Worm (Caenorhabditis elegans) whole organism, midembryonic: Measurements from ENCODE around the gene K09C6.9.
"Not testable (repeated sequence)": the region's sequence is repeated elsewhere in the genome, so short reads cannot be mapped to it uniquely, and the experiment has no call there.

ENCODE experiments used
- T22C8.4 ChIP-seq: fragments of 200-800 bp; sonication (Bioruptor generic); IDR thresholded peaks from 2 replicates; pipeline ENCODE4 v1.3.6; 2022; ENCODE audit warnings: missing genetic modification characterization, missing compliant biosample characterization
- cog-1 ChIP-seq: sonication (generic microtip); optimal IDR thresholded peaks from 2 replicates; lab custom pipeline; 2016; ENCODE audit warnings: missing genetic modification characterization, missing compliant biosample characterization
- flt-1 ChIP-seq: fragments of 200-800 bp; sonication (Bioruptor generic); IDR thresholded peaks from 2 replicates; pipeline ENCODE4 v1.3.6; 2022; ENCODE audit warnings: missing genetic modification characterization, missing compliant biosample characterization
- klf-2 ChIP-seq: fragments of 200-800 bp; sonication (Bioruptor generic); conservative IDR thresholded peaks from 2 replicates; pipeline ENCODE4 v1.3.6; 2022; ENCODE audit warnings: missing genetic modification reagents, missing genetic modification characterization, missing compliant biosample characterization
- med-1 ChIP-seq: sonication (generic microtip); optimal IDR thresholded peaks from 2 replicates; lab custom pipeline; 2017; ENCODE audit warnings: missing genetic modification characterization, mild to moderate bottlenecking, missing compliant biosample characterization, antibody characterized with exemption, missing genetic modification reagents; ENCODE audit not compliant: insufficient read depth
- ref-1 ChIP-seq: fragments of 200-800 bp; sonication (Bioruptor generic); conservative IDR thresholded peaks from 2 replicates; pipeline ENCODE4 v1.3.6; 2022; ENCODE audit warnings: missing genetic modification reagents, missing genetic modification characterization, missing compliant biosample characterization
- tab-1 ChIP-seq: fragments of 200-800 bp; sonication (Bioruptor generic); IDR thresholded peaks from 2 replicates; pipeline ENCODE4 v1.3.6; 2022; ENCODE audit warnings: missing genetic modification characterization, missing compliant biosample characterization
- ztf-23 ChIP-seq: fragments of 200-800 bp; sonication (Bioruptor generic); IDR thresholded peaks from 2 replicates; pipeline ENCODE4 v1.3.6; 2022; ENCODE audit warnings: missing genetic modification reagents, missing genetic modification characterization, missing compliant biosample characterization
- ztf-29 ChIP-seq: fragments of 200-800 bp; sonication (Bioruptor generic); IDR thresholded peaks from 2 replicates; pipeline ENCODE4 v1.3.6; 2022; ENCODE audit warnings: missing genetic modification reagents, missing genetic modification characterization, missing compliant biosample characterization

The K09C6.9 gene

DNA sequence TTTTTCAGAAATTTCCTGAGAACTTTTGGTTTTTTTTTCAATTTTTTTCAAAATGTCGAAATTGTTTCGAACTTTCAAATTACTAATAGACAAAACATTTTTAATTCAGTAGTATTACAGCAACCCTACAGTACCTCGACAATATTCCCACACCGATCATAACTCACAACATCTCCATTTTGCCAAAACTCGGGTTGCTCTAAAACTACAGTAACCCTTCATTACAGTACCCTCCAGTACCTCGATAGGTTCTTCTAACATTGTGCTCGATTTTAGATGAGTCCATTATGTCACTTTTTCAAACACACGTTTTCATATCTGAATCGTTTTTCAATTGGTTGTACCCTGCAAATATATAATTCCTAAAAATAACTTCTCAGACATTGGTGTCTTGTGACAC lies 5.8 kb downstream of the K09C6.9 start:
- TF ChIP-seq tab-1 (GFP tag; lab: Robert Waterston, UW) (no peak), ref-1 (GFP tag; lab: Robert Waterston, UW) (no peak), ztf-23 (no peak), klf-2 (GFP tag; lab: Robert Waterston, UW) (no peak), cog-1 (tag; lab: Kevin White, UChicago) (no peak), flt-1 (GFP tag; lab: Robert Waterston, UW) (no peak)

DNA sequence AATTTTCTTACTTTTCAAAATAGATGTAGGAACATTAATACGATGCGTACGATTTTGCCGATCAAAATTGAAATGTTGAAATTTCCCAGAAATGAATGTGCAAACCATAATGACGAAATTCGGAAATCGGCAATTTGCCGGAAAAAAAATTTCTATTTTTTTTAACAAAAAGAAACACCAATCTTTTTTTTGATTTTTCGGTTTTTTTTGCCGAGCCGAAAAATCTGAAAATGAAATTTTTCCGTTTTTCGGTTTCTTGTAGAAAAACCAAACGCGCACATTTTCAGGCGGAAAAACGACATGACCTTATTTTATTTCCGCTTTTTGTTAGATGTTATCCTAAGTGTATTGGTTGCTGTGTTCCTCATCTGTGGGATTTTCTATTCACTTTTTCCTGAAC lies 7.3 kb downstream of the K09C6.9 start, which contains the start of gene srbc-13:
TSS of gene srbc-13 (plus strand) at position 301 of the 400 bp plus-strand sequence.
- TF ChIP-seq klf-2 (GFP tag; lab: Robert Waterston, UW): no peak
- TF ChIP-seq T22C8.4 (GFP tag; lab: Robert Waterston, UW): no peak
- TF ChIP-seq ref-1 (GFP tag; lab: Robert Waterston, UW): no peak
- TF ChIP-seq ztf-23: no peak
- TF ChIP-seq med-1: no peak
- no peak for TF ChIP-seq flt-1 (GFP tag; lab: Robert Waterston, UW)
- no peak for TF ChIP-seq cog-1 (tag; lab: Kevin White, UChicago)
- TF ChIP-seq tab-1 (GFP tag; lab: Robert Waterston, UW): no peak
- no peak for TF ChIP-seq ztf-29 (GFP tag; lab: Robert Waterston, UW)

DNA sequence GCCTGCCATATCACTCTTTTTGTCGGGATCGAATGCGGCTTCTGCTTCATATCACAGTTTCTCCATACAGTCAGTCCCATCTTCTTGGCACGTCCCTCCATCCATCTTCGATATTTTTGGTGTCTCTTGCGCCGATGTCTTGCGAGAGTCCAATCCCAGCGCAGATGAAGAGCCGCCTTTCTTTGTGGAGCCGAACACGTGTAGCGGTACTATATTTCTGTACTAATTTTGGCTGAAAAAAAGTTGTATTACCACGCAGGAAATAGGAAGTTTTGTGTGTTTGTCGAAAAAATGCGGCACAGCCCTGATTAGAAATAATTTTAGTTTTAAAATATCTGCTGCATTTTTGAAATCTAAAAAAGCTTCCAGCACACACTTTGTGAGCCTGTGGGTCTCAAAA lies 11.7 kb downstream of the K09C6.9 start, which contains the start of gene K09C6.8:
TSS of gene K09C6.8 (minus strand) at position 101 of the 400 bp plus-strand sequence.
- not testable (repeated sequence) for TF ChIP-seq tab-1, klf-2, flt-1 (GFP tag; lab: Robert Waterston, UW)

DNA sequence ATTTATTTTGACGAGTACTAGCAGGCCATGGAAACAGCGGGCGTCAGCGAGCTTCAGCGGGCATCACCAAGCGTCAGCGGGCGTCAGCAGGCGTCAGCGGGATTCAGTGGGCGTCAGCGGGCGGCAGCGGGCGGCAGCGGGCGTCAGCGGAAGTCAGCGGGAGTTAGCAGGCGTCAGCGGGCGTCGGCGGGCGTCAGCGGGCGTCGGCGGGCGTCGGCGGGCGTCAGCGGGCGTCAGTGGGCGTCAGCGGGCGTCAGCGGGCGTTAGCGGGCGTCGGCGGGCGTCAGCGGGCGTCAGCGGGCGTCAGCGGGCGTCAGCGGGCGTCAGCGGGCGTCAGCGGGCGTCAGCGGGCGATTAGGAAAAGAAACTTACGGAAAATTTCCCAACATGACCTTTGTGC lies 12.3 kb downstream of the K09C6.9 start:
- TF ChIP-seq med-1 (no peak), ztf-29 (GFP tag; lab: Robert Waterston, UW) (no peak), T22C8.4 (GFP tag; lab: Robert Waterston, UW) (no peak), tab-1 (GFP tag; lab: Robert Waterston, UW) (no peak), ztf-23 (no peak), ref-1 (GFP tag; lab: Robert Waterston, UW) (no peak), flt-1 (GFP tag; lab: Robert Waterston, UW) (no peak), cog-1 (tag; lab: Kevin White, UChicago) (no peak)

DNA sequence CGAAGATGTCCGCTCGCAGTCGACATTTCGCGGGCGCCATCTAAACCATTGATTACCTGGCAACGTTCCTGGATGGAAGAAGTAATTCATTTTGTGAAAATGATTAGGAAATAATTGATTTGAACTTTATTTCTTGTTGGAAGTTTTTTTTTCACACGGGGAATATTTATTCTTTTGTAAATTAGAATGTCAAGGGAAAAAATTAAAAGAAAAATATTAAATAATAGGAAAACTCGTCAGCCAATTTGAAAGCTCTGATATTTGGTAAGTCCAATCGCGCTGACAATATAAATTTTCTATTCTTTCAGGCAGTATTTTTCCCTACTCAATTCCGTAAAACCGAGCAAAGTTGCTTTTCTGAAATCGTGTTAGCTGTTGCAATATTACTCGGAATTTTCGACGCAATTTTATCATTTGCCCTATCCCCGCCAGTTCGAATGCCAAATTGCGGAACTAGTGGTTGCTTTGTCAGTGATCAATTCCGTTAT lies 15.8 kb downstream of the K09C6.9 start, which contains the start of the genes K09C6.7 and K09C6.10:
TSS of gene K09C6.7 (minus strand) at position 101 of the 488 bp plus-strand sequence.
TSS of gene K09C6.10 (plus strand) at position 438 of the 488 bp plus-strand sequence.
- not testable (repeated sequence) for TF ChIP-seq klf-2, ztf-29, tab-1 (GFP tag; lab: Robert Waterston, UW)

DNA sequence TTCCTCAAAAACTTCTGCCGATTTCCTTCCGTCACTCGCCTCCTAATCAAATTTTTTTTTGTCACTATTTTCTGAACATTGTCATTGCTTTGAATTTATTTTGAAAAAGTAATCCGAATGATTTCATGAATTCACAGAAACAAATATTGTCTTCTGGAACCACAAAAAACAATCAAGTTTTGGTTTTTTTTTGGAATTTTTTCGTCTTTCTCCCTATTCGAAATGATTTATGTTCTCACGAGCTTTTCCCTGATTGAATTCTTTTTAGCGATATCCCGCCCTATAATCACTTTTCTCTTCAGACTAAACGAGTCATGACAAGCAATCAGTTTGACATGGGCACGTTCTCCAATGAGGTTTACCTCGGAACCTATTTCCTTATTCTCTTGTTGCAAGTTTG lies 21.5 kb downstream of the K09C6.9 start, which contains the start of gene F41H8.1:
TSS of gene F41H8.1 (plus strand) at position 301 of the 400 bp plus-strand sequence.
- TF ChIP-seq T22C8.4 (GFP tag; lab: Robert Waterston, UW) (no peak), med-1 (no peak), tab-1 (GFP tag; lab: Robert Waterston, UW) (no peak), flt-1 (GFP tag; lab: Robert Waterston, UW) (no peak), ztf-29 (GFP tag; lab: Robert Waterston, UW) (no peak), cog-1 (tag; lab: Kevin White, UChicago) (no peak), klf-2 (GFP tag; lab: Robert Waterston, UW) (no peak), ztf-23 (no peak), ref-1 (GFP tag; lab: Robert Waterston, UW) (no peak)

DNA sequence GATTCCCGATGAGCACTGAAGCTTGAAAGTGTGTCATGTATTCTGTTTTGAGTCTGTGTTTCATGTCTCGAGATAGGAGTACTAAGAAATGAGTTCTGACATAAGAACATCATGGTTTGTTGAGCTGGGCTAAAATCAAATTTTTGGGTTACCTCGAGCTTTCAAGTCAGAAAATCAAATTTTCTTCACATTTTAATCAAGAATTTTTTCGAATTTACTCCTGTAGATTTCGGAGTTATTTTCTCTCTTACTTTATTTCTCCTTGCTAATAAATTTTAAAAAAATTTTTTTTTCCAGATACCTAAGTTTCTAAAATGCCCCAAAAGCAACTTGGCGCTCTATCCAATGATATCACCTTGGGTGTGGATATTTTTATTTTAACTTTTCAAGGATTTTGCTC lies 28.8 kb downstream of the K09C6.9 start, which contains the start of gene F41H8.2:
TSS of gene F41H8.2 (plus strand) at position 301 of the 400 bp plus-strand sequence.
- no peak for TF ChIP-seq med-1
- no peak for TF ChIP-seq T22C8.4 (GFP tag; lab: Robert Waterston, UW)
- no peak for TF ChIP-seq ref-1 (GFP tag; lab: Robert Waterston, UW)
- no peak for TF ChIP-seq tab-1 (GFP tag; lab: Robert Waterston, UW)
- no peak for TF ChIP-seq ztf-29 (GFP tag; lab: Robert Waterston, UW)
- no peak for TF ChIP-seq cog-1 (tag; lab: Kevin White, UChicago)
- TF ChIP-seq flt-1 (GFP tag; lab: Robert Waterston, UW): no peak
- no peak for TF ChIP-seq klf-2 (GFP tag; lab: Robert Waterston, UW)
- TF ChIP-seq ztf-23: no peak

DNA sequence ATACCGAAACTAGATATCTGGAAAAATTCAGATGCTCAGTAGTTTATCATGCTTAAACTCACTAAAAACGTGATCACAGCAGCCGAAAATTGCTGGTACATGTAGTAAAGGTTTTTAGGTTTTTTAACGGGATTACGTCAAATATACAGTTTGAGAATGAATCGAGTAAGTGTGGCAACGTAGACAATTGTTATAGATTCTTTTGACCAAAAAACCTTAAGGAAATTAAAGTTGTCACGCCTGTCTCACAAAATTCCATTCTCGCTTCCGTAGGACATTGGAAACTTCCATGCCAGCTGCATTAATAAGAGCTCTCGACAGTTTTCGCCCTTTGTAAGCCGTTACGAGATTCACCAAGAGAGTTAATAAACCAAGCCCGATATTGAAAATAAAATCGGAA lies 31.9 kb downstream of the K09C6.9 start, which contains the start of gene srx-31:
TSS of gene srx-31 (minus strand) at position 101 of the 400 bp plus-strand sequence.
- TF ChIP-seq ztf-23; ref-1 (GFP tag; lab: Robert Waterston, UW); cog-1 (tag; lab: Kevin White, UChicago): not testable (repeated sequence)

DNA sequence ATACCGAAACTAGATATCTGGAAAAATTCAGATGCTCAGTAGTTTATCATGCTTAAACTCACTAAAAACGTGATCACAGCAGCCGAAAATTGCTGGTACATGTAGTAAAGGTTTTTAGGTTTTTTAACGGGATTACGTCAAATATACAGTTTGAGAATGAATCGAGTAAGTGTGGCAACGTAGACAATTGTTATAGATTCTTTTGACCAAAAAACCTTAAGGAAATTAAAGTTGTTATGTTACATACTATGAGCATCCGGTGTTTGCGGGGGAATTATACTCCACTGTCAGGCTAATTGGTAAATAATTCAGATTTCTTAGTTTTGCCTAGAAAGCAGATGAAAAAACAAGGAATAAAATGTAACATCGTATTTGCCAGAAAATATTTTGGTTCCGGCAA lies 34.2 kb downstream of the K09C6.9 start, which contains the start of gene srx-32:
TSS of gene srx-32 (minus strand) at position 101 of the 400 bp plus-strand sequence.
- TF ChIP-seq ref-1 (GFP tag; lab: Robert Waterston, UW); ztf-29 (GFP tag; lab: Robert Waterston, UW); med-1: not testable (repeated sequence)

DNA sequence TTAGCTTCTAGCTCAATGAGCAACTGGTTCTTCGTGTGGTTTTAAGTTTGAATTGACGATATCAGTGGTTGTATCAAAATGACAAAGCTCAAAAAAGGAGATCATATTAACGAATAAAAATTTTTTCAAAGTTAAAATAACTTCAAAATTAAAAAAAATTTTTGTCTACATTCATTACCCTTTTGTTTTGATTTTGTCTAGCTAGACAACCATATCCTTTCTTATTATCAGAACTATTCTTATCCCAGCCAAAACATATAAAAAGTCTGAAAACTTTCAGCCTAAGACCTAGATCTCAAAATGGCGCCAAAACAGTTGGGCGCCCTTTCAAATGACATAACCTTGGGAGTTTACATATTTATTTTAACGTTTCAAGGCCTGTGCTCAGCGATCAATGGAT lies 37.7 kb downstream of the K09C6.9 start, which contains the start of gene R13D11.1:
TSS of gene R13D11.1 (plus strand) at position 301 of the 400 bp plus-strand sequence.
- TF ChIP-seq T22C8.4 (GFP tag; lab: Robert Waterston, UW) (no peak), klf-2 (GFP tag; lab: Robert Waterston, UW) (no peak)
